Fruit fly (Drosophila melanogaster): Measurements from ENCODE around the gene Ythdc1.
A peak's percentile ranks its signal among the peaks of the same experiment; 100 is the strongest.

DNA sequence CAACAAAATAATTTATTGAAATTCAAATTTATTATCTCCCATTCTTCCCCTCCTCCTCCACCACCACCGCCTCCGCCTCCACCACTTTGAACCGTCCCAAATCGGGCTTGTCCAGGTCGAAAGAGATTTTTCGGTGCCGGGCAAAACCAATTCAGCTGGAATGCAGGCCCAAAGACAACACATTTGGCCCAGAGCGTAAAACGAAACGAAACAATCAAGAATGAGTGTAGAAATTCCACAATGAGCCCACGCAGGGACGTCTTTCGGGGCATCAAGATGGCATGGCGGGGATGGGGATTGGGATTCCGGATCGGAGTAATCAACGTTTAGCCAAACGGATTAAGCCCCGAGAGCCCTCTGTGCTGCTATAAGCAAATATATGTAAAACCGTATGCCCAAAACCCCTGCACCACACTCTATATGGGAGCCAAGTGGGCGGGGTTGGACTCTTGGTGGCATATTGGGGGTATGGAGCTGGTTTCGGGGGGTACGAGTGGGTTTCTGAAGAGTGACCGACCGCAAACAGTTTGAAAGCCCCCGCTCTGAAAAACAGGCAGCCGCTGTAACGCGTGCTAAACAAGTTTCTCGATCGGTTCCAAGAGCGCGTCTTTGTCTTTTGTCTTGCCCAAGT, 10.1 kb upstream of the Ythdc1 start:
- TF ChIP-seq CG32121 (GFP tag; IDR thresholded peaks at IDR 0.05) (no peak), CG13204 (GFP tag; optimal IDR thresholded peaks at IDR 0.05) (peak; percentile 58), CG15710 (tag; optimal IDR thresholded peaks at IDR 0.05) (no peak), EcR (GFP tag; optimal IDR thresholded peaks at IDR 0.05) (peak; percentile 87), fd96Ca (GFP tag; IDR thresholded peaks at IDR 0.05) (no peak), CG8159 (tag; optimal IDR thresholded peaks at IDR 0.05) (no peak), CG8301 (tag; optimal IDR thresholded peaks at IDR 0.05) (no peak), CG9948 (tag; optimal IDR thresholded peaks at IDR 0.05) (no peak), Pif1B (GFP tag; optimal IDR thresholded peaks at IDR 0.05) (no peak), Snoo (tag; optimal IDR thresholded peaks at IDR 0.05) (no peak), CG34367 (tag; optimal IDR thresholded peaks at IDR 0.05) (no peak)

Data from whole organism, pupa.